Worm (Caenorhabditis elegans) whole organism, young adult: ENCODE measurements around the gene lurp-2.

Experiments used
- F22D6.2 ChIP-seq: sonication (generic microtip); optimal IDR thresholded peaks from 2 replicates; lab custom pipeline; 2016; ENCODE audit warnings: mild to moderate bottlenecking, missing genetic modification characterization, missing compliant biosample characterization
- chd-7 ChIP-seq: sonication (generic microtip); optimal IDR thresholded peaks from 2 replicates; lab custom pipeline; 2016; ENCODE audit warnings: mild to moderate bottlenecking, missing genetic modification characterization, moderate library complexity, missing compliant biosample characterization
- hmg-1.2 ChIP-seq: fragments of 200-800 bp; sonication (Bioruptor generic); IDR thresholded peaks from 2 replicates; pipeline ENCODE4 v1.3.6; 2022; ENCODE audit warnings: missing genetic modification reagents, missing genetic modification characterization, missing compliant biosample characterization
- snpc-4 ChIP-seq, 5 experiments: fragments of 150-350 bp in 1 of 5; sonication (generic microtip) in 4 of 5; optimal IDR thresholded peaks; 2 replicates each; lab custom pipeline; 2014 to 2018; ENCODE audit warnings: missing genetic modification characterization in 5 of 5, missing biosample characterization in 3 of 5, antibody characterized with exemption in 2 of 5, mild to moderate bottlenecking in 2 of 5, missing compliant biosample characterization in 2 of 5, missing genotype in 2 of 5, moderate library complexity in 2 of 5, missing genetic modification reagents in 1 of 5
- unc-62 ChIP-seq: fragments of 150-350 bp; optimal IDR thresholded peaks from 2 replicates; lab custom pipeline; 2014; ENCODE audit warnings: missing biosample characterization, missing genetic modification reagents, missing genetic modification characterization
- ztf-26 ChIP-seq: sonication (generic microtip); optimal IDR thresholded peaks from 2 replicates; lab custom pipeline; 2017; ENCODE audit warnings: missing genetic modification characterization, missing compliant biosample characterization
- ztf-6 ChIP-seq: fragments of 200-800 bp; sonication (Bioruptor generic); IDR thresholded peaks from 2 replicates; pipeline ENCODE4 v1.3.6; 2022; ENCODE audit warnings: missing genetic modification reagents, missing genetic modification characterization, missing compliant biosample characterization

ce11 chrV:13499227-13499626, 45.8 kb downstream of the lurp-2 start:
- TF ChIP-seq unc-62 (GFP tag; lab: Kevin White, UChicago) (no peak), ztf-6 (no peak), chd-7 (tag; lab: Kevin White, UChicago) (no peak), F22D6.2 (no peak), hmg-1.2 (GFP tag; lab: Robert Waterston, UW) (no peak), snpc-4 (GFP tag; optimal IDR thresholded peaks at IDR 0.05; lab: Kevin White, UChicago) (no peak), snpc-4 (tag; optimal IDR thresholded peaks at IDR 0.05; lab: Kevin White, UChicago) (no peak), ztf-26 (tag; lab: Kevin White, UChicago) (no peak)
